Worm (Caenorhabditis elegans) whole organism, midembryonic: ENCODE data around the gene C48B4.11.
A peak's percentile ranks its signal among the peaks of the same experiment; 100 is the strongest.

Source experiments
- T22C8.4 ChIP-seq: fragments of 200-800 bp; sonication (Bioruptor generic); IDR thresholded peaks from 2 replicates; pipeline ENCODE4 v1.3.6; 2022; ENCODE audit warnings: missing genetic modification characterization, missing compliant biosample characterization
- cog-1 ChIP-seq: sonication (generic microtip); optimal IDR thresholded peaks from 2 replicates; lab custom pipeline; 2016; ENCODE audit warnings: missing genetic modification characterization, missing compliant biosample characterization
- flt-1 ChIP-seq: fragments of 200-800 bp; sonication (Bioruptor generic); IDR thresholded peaks from 2 replicates; pipeline ENCODE4 v1.3.6; 2022; ENCODE audit warnings: missing genetic modification characterization, missing compliant biosample characterization
- klf-2 ChIP-seq: fragments of 200-800 bp; sonication (Bioruptor generic); conservative IDR thresholded peaks from 2 replicates; pipeline ENCODE4 v1.3.6; 2022; ENCODE audit warnings: missing genetic modification reagents, missing genetic modification characterization, missing compliant biosample characterization
- med-1 ChIP-seq: sonication (generic microtip); optimal IDR thresholded peaks from 2 replicates; lab custom pipeline; 2017; ENCODE audit warnings: missing genetic modification characterization, mild to moderate bottlenecking, missing compliant biosample characterization, antibody characterized with exemption, missing genetic modification reagents; ENCODE audit not compliant: insufficient read depth
- ref-1 ChIP-seq: fragments of 200-800 bp; sonication (Bioruptor generic); conservative IDR thresholded peaks from 2 replicates; pipeline ENCODE4 v1.3.6; 2022; ENCODE audit warnings: missing genetic modification reagents, missing genetic modification characterization, missing compliant biosample characterization
- tab-1 ChIP-seq: fragments of 200-800 bp; sonication (Bioruptor generic); IDR thresholded peaks from 2 replicates; pipeline ENCODE4 v1.3.6; 2022; ENCODE audit warnings: missing genetic modification characterization, missing compliant biosample characterization
- ztf-23 ChIP-seq: fragments of 200-800 bp; sonication (Bioruptor generic); IDR thresholded peaks from 2 replicates; pipeline ENCODE4 v1.3.6; 2022; ENCODE audit warnings: missing genetic modification reagents, missing genetic modification characterization, missing compliant biosample characterization
- ztf-29 ChIP-seq: fragments of 200-800 bp; sonication (Bioruptor generic); IDR thresholded peaks from 2 replicates; pipeline ENCODE4 v1.3.6; 2022; ENCODE audit warnings: missing genetic modification reagents, missing genetic modification characterization, missing compliant biosample characterization

Gene C48B4.11

DNA sequence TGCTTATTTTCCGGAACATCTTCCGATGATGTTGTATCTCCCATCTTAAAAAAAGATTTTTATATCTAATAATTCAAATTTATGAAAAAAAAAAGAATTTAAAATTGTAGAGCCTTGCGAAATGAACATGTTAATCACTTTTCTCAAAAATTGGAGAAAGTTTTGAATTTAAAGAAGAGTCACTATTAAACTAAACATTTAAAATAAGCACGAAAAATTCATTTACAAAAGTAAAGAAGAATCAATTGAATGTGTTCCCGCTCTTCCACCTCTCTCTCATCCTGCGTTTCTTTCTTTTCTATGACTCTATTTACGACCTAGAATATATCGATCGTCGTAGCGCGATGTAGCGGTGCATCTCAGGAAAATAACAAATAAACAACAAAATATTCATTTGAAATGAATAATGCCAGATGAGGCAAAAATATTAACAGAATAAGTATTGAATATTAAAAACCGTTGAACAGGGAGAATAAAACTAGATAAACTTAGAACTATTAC lies 27.2 kb downstream of the C48B4.11 start, which contains the start of gene ZK1098.3:
TSS of gene ZK1098.3 (minus strand) at position 51 of the 501 bp plus-strand sequence.
- TF ChIP-seq med-1 (no peak), ztf-29 (GFP tag; lab: Robert Waterston, UW) (no peak), T22C8.4 (GFP tag; lab: Robert Waterston, UW) (peak; percentile 65; the same call in 1 of the 2 replicates), ztf-23 (GFP tag; lab: Robert Waterston, UW) (no peak), ref-1 (no peak)

DNA sequence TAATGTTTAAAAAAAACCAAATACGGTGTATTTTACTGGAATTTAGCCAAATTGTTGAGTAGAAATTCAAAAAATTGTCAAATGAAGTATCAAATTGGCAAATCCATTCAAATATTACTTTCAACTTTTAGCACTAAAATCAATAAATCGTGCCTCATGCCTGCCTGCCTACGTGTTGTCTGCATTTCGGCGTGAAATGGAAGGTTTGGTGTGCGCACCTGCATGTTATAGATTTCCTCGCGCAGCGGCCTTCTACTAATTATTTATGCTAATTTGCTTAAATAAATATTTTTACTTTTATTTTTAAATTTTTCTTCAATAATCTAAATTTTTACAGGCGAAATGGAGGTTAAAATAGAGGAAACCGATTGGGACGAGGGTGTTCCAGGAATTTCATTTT lies 37.1 kb downstream of the C48B4.11 start, which contains the start of gene ZK1098.2:
TSS of gene ZK1098.2 (plus strand) at position 336 of the 400 bp plus-strand sequence.
- no peak for TF ChIP-seq flt-1 (GFP tag; lab: Robert Waterston, UW)
- no peak for TF ChIP-seq cog-1
- no peak for TF ChIP-seq med-1
- TF ChIP-seq T22C8.4 (GFP tag; lab: Robert Waterston, UW) = peak; percentile 38; the same call in 1 of the 2 replicates

DNA sequence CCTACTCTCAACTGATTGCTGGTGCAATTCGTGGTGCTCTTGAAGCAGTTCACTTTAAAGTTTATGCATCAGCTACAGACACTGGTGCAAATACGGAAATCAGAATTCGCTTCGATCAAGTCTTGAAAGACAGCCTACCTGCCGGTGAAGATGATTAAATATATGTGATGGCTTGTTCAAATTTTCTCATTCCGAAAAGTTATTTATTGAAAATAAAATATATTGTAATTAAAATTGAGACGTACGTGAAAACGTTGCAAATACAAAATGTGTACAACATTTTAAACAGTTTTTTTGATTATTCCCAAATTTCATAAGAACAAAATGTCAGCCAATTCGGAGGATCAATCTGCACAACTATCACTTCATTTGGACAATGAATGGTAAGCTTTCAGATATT lies 39.1 kb downstream of the C48B4.11 start, which contains the start of gene ZK1098.6:
TSS of gene ZK1098.6 (plus strand) at position 301 of the 400 bp plus-strand sequence.
- TF ChIP-seq tab-1 (GFP tag; lab: Robert Waterston, UW) = no peak
- TF ChIP-seq flt-1 (GFP tag; lab: Robert Waterston, UW) = no peak
- TF ChIP-seq ref-1 = no peak
- TF ChIP-seq cog-1 = no peak
- TF ChIP-seq med-1 = no peak
- no peak for TF ChIP-seq ztf-23 (GFP tag; lab: Robert Waterston, UW)
- TF ChIP-seq klf-2 (GFP tag; lab: Robert Waterston, UW) = no peak
- no peak for TF ChIP-seq T22C8.4 (GFP tag; lab: Robert Waterston, UW)
- TF ChIP-seq ztf-29 (GFP tag; lab: Robert Waterston, UW) = no peak

DNA sequence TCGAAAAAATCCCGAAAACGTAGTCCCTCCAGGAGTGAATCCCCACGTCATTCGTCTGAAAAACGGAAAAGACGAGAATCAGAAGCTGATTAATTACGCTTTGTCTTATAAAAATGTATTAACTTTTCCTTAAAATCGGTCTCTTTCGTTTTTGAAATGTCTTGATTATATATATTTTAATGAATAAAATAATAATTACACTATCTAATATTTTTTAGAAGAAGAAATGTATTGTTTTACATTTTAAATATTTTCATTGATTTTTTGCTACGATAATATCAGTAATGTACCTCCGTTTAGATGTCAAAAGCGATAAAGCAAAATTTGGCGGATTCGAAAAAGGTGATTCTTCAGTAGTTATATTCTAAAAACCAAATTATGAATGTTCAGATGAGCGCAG lies 40.7 kb downstream of the C48B4.11 start, which contains the start of gene trpp-3:
TSS of gene trpp-3 (plus strand) at position 301 of the 400 bp plus-strand sequence.
- TF ChIP-seq ztf-29 (GFP tag; lab: Robert Waterston, UW) = no peak
- no peak for TF ChIP-seq klf-2 (GFP tag; lab: Robert Waterston, UW)
- no peak for TF ChIP-seq ztf-23 (GFP tag; lab: Robert Waterston, UW)
- no peak for TF ChIP-seq cog-1
- TF ChIP-seq T22C8.4 (GFP tag; lab: Robert Waterston, UW) = no peak
- no peak for TF ChIP-seq med-1
- no peak for TF ChIP-seq ref-1

DNA sequence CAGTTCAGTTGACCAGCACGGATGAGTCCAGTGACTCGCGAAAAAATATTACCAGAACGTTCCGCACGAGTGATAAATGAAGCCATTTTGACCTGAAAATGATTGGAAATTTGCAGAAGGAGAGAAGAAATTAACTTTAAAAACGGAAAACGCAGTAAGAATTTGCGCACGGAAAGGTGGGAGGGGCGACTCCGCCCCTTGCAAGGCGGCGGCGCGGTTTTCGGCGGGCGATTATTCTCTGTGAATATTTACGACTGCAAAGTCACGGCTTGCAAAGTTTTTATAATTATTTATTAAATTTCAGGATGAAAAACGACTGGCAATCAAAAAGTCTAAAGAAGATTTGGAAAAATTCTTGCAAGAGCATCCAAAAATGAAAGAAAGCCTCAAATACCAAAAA lies 42.3 kb downstream of the C48B4.11 start, which contains the start of gene mrps-23:
TSS of gene mrps-23 (minus strand) at position 92 of the 400 bp plus-strand sequence.
- TF ChIP-seq ztf-23 (GFP tag; lab: Robert Waterston, UW) (0 out of 2 replicates have a peak, but pooled peaks have one; percentile 62), med-1 (no peak), flt-1 (GFP tag; lab: Robert Waterston, UW) (peak; percentile 49)

DNA sequence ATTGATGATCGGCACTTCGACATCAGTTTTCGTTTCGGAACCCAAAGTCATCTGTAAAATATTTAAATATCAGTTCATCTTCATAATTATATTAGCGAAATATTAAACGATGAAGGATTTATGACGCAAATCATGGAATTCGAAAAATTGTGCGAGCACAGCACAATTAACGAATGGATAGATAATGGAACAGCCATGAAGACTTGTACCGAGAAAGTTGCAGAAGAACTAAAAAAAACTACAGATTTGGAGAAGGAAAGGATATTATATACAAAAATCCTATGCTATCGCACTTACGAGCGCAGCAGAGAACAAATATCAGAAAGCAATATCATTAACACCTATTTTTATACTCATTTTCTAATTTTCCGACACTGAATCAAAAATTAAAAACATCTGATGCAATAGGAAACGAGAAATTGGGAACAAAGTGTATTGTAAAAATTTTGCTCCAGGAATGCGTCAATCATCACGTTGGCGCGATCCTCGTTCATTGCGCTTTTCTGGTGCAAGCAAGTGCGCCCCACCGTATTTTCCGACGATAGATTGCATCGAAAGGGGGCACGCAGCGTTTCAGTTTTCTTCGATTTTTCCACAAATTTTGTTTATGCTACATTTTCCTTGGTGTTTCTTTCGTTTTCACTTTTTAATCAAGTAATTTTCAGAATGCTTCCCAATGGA lies 44.4 kb downstream of the C48B4.11 start, which contains the start of the genes clu-1 and prp-40:
TSS of gene clu-1 (minus strand) at position 51 of the 681 bp plus-strand sequence.
TSS of gene prp-40 (plus strand) at position 666 of the 681 bp plus-strand sequence.
- TF ChIP-seq cog-1 = peak; percentile 63
- TF ChIP-seq ref-1 = no peak
- TF ChIP-seq T22C8.4 (GFP tag; lab: Robert Waterston, UW) = no peak

DNA sequence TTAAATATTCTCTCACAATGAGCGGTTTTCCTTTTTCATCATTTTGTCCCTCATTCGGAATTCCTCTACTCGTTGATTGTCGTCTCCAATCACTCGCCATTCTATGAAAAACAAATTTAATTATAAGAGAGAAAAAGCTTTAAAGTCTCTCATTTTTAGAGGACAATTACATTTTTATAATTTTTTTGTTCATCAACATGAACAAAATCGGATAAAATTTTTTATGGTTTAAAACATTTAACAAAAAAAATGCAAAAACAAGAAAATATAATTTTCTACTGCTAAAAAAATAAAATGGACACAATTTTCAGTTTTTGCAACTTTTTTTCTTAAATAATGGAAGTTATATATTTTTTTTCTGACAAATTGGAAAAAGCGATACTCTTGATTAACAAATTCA lies 49.8 kb downstream of the C48B4.11 start, which contains the start of gene F55H2.7:
TSS of gene F55H2.7 (minus strand) at position 101 of the 400 bp plus-strand sequence.
- TF ChIP-seq ztf-29 (GFP tag; lab: Robert Waterston, UW) (no peak), T22C8.4 (GFP tag; lab: Robert Waterston, UW) (no peak), ztf-23 (GFP tag; lab: Robert Waterston, UW) (no peak), med-1 (no peak), flt-1 (GFP tag; lab: Robert Waterston, UW) (no peak), klf-2 (GFP tag; lab: Robert Waterston, UW) (no peak)
